Worm (Caenorhabditis elegans) whole organism, young adult: ENCODE measurements around the gene C44C10.3.

Source experiments
- B0035.1 ChIP-seq: sonication (generic microtip); optimal IDR thresholded peaks from 2 replicates; lab custom pipeline; 2016; ENCODE audit warnings: missing genetic modification characterization, mild to moderate bottlenecking, missing compliant biosample characterization, missing genotype, missing genetic modification reagents
- B0261.1 ChIP-seq: sonication (generic microtip); optimal IDR thresholded peaks from 2 replicates; lab custom pipeline; 2016; ENCODE audit warnings: mild to moderate bottlenecking, missing genetic modification characterization, moderate library complexity, missing compliant biosample characterization
- B0336.3 ChIP-seq: fragments of 200-800 bp; sonication (Bioruptor generic); IDR thresholded peaks from 2 replicates; pipeline ENCODE4 v1.3.6; 2022; ENCODE audit warnings: missing genetic modification characterization, missing compliant biosample characterization
- F33H1.4 ChIP-seq: fragments of 200-800 bp; sonication (Bioruptor generic); IDR thresholded peaks from 2 replicates; pipeline ENCODE4 v1.3.6; 2022; ENCODE audit warnings: missing genetic modification reagents, missing genetic modification characterization, missing compliant biosample characterization
- K11D2.4 ChIP-seq: fragments of 200-800 bp; sonication (Bioruptor generic); IDR thresholded peaks from 2 replicates; pipeline ENCODE4 v1.3.6; 2022; ENCODE audit warnings: missing genetic modification reagents, missing genetic modification characterization, missing compliant biosample characterization
- akir-1 ChIP-seq: fragments of 200-800 bp; sonication (Bioruptor generic); optimal IDR thresholded peaks from 2 replicates; lab custom pipeline; 2018; ENCODE audit warnings: mild to moderate bottlenecking, missing genetic modification characterization, moderate library complexity, missing compliant biosample characterization
- atf-7 ChIP-seq: sonication (generic microtip); optimal IDR thresholded peaks from 2 replicates; lab custom pipeline; 2017; ENCODE audit warnings: mild to moderate bottlenecking, missing genetic modification characterization, missing compliant biosample characterization
- attf-3 ChIP-seq: fragments of 200-800 bp; sonication (Bioruptor generic); conservative IDR thresholded peaks from 2 replicates; pipeline ENCODE4 v1.3.6; 2022; ENCODE audit warnings: missing genetic modification reagents, missing genetic modification characterization, missing compliant biosample characterization
- bed-2 ChIP-seq: fragments of 200-800 bp; sonication (Bioruptor generic); IDR thresholded peaks from 2 replicates; pipeline ENCODE4 v1.3.6; 2022; ENCODE audit warnings: missing genetic modification reagents, missing genetic modification characterization, missing compliant biosample characterization
- ccch-3 ChIP-seq: fragments of 200-800 bp; sonication (Bioruptor generic); optimal IDR thresholded peaks from 2 replicates; lab custom pipeline; 2018; ENCODE audit warnings: mild to moderate bottlenecking, missing genetic modification characterization, missing compliant biosample characterization
- cebp-1 ChIP-seq, 2 experiments: fragments of 200-800 bp in 1 of 2; sonication (Bioruptor generic) in 1 of 2; sonication (generic microtip) in 1 of 2; IDR thresholded peaks in 1 of 2; optimal IDR thresholded peaks in 1 of 2; 2 replicates each; pipeline versions ENCODE4 v1.3.6 to Lab custom; 2017 to 2022; ENCODE audit warnings: missing compliant biosample characterization in 2 of 2, missing genetic modification characterization in 2 of 2, mild to moderate bottlenecking in 1 of 2, missing genetic modification reagents in 1 of 2, moderate library complexity in 1 of 2
- ceh-100 ChIP-seq: fragments of 200-800 bp; sonication (Bioruptor generic); IDR thresholded peaks from 2 replicates; pipeline ENCODE4 v1.3.6; 2022; ENCODE audit warnings: missing genetic modification reagents, missing genetic modification characterization, missing compliant biosample characterization
- ceh-27 ChIP-seq: fragments of 200-800 bp; sonication (Bioruptor generic); optimal IDR thresholded peaks from 2 replicates; lab custom pipeline; 2018; ENCODE audit warnings: mild to moderate bottlenecking, missing genetic modification characterization, moderate library complexity, missing compliant biosample characterization
- ceh-40 ChIP-seq: fragments of 200-800 bp; sonication (Bioruptor generic); IDR thresholded peaks from 2 replicates; pipeline ENCODE4 v1.3.6; 2022; ENCODE audit warnings: missing genetic modification characterization, missing compliant biosample characterization
- ceh-79 ChIP-seq: sonication (generic microtip); optimal IDR thresholded peaks from 2 replicates; lab custom pipeline; 2017; ENCODE audit warnings: mild to moderate bottlenecking, missing genetic modification characterization, missing compliant biosample characterization
- dox-1 ChIP-seq: fragments of 200-800 bp; sonication (Bioruptor generic); IDR thresholded peaks from 2 replicates; pipeline ENCODE4 v1.3.6; 2022; ENCODE audit warnings: missing genetic modification reagents, missing genetic modification characterization, missing compliant biosample characterization
- efl-1 ChIP-seq: fragments of 150-350 bp; optimal IDR thresholded peaks from 2 replicates; lab custom pipeline; 2014; ENCODE audit warnings: missing biosample characterization, missing genetic modification reagents, missing genetic modification characterization
- egl-44 ChIP-seq: fragments of 200-800 bp; sonication (Bioruptor generic); IDR thresholded peaks from 2 replicates; pipeline ENCODE4 v1.3.6; 2022; ENCODE audit warnings: missing genetic modification reagents, missing genetic modification characterization, missing compliant biosample characterization
- egrh-3 ChIP-seq: fragments of 200-800 bp; sonication (Bioruptor generic); IDR thresholded peaks from 2 replicates; pipeline ENCODE4 v1.3.6; 2022; ENCODE audit warnings: missing genetic modification reagents, missing genetic modification characterization, missing compliant biosample characterization
- ets-4 ChIP-seq: fragments of 200-800 bp; sonication (Bioruptor generic); optimal IDR thresholded peaks from 2 replicates; lab custom pipeline; 2018; ENCODE audit warnings: mild to moderate bottlenecking, missing genetic modification characterization, missing compliant biosample characterization
- hlh-12 ChIP-seq: sonication (generic microtip); optimal IDR thresholded peaks from 2 replicates; lab custom pipeline; 2016; ENCODE audit warnings: missing genetic modification characterization, missing compliant biosample characterization
- hrde-1 ChIP-seq: sonication (generic microtip); optimal IDR thresholded peaks from 2 replicates; lab custom pipeline; 2016; ENCODE audit warnings: missing genetic modification characterization, mild to moderate bottlenecking, missing compliant biosample characterization, moderate library complexity, missing genotype, missing genetic modification reagents, borderline replicate concordance
- let-607 ChIP-seq, 2 experiments: fragments of 200-800 bp in 1 of 2; sonication (Bioruptor generic) in 1 of 2; sonication (generic microtip) in 1 of 2; optimal IDR thresholded peaks; 2 replicates each; lab custom pipeline; 2016 to 2018; ENCODE audit warnings: mild to moderate bottlenecking in 2 of 2, missing compliant biosample characterization in 2 of 2, missing genetic modification characterization in 2 of 2, moderate library complexity in 2 of 2, missing genotype in 1 of 2
- lin-26 ChIP-seq: fragments of 200-800 bp; sonication (Bioruptor generic); IDR thresholded peaks from 2 replicates; pipeline ENCODE4 v1.3.6; 2022; ENCODE audit warnings: missing genetic modification reagents, missing genetic modification characterization, missing compliant biosample characterization
- lin-54 ChIP-seq: fragments of 200-800 bp; sonication (Bioruptor generic); optimal IDR thresholded peaks from 2 replicates; lab custom pipeline; 2018; ENCODE audit warnings: mild to moderate bottlenecking, missing genetic modification characterization, missing compliant biosample characterization
- madf-10 ChIP-seq: sonication (generic microtip); optimal IDR thresholded peaks from 2 replicates; lab custom pipeline; 2016; ENCODE audit warnings: mild to moderate bottlenecking, missing genetic modification characterization, missing compliant biosample characterization
- madf-6 ChIP-seq: fragments of 200-800 bp; sonication (Bioruptor generic); IDR thresholded peaks from 2 replicates; pipeline ENCODE4 v1.3.6; 2022; ENCODE audit warnings: missing genetic modification reagents, missing genetic modification characterization, missing compliant biosample characterization
- madf-8 ChIP-seq: fragments of 200-800 bp; sonication (Bioruptor generic); conservative IDR thresholded peaks from 2 replicates; pipeline ENCODE4 v1.3.6; 2022; ENCODE audit warnings: missing genetic modification reagents, missing genetic modification characterization, missing compliant biosample characterization
- mcd-1 ChIP-seq: fragments of 200-800 bp; sonication (Bioruptor generic); IDR thresholded peaks from 2 replicates; pipeline ENCODE4 v1.3.6; 2022; ENCODE audit warnings: missing genetic modification reagents, missing genetic modification characterization, missing compliant biosample characterization
- nfyb-1 ChIP-seq: fragments of 200-800 bp; sonication (Bioruptor generic); IDR thresholded peaks from 2 replicates; pipeline ENCODE4 v1.3.6; 2022; ENCODE audit warnings: missing genetic modification reagents, missing genetic modification characterization, missing compliant biosample characterization
- nhr-120 ChIP-seq: fragments of 200-800 bp; sonication (Bioruptor generic); IDR thresholded peaks from 2 replicates; pipeline ENCODE4 v1.3.6; 2022; ENCODE audit warnings: missing genetic modification characterization, missing compliant biosample characterization
- nhr-179 ChIP-seq: sonication (generic microtip); optimal IDR thresholded peaks from 2 replicates; lab custom pipeline; 2016; ENCODE audit warnings: mild to moderate bottlenecking, missing genetic modification characterization, missing compliant biosample characterization
- nhr-80 ChIP-seq: sonication (generic microtip); optimal IDR thresholded peaks from 2 replicates; lab custom pipeline; 2016; ENCODE audit warnings: missing genetic modification characterization, missing compliant biosample characterization
- sdz-38 ChIP-seq: sonication (generic microtip); optimal IDR thresholded peaks from 2 replicates; lab custom pipeline; 2016; ENCODE audit warnings: missing genotype, missing genetic modification characterization, missing compliant biosample characterization
- sptf-2 ChIP-seq: fragments of 200-800 bp; sonication (Bioruptor generic); optimal IDR thresholded peaks from 2 replicates; lab custom pipeline; 2018; ENCODE audit warnings: mild to moderate bottlenecking, missing genetic modification characterization, missing compliant biosample characterization
- tlf-1 ChIP-seq: fragments of 200-800 bp; sonication (Bioruptor generic); optimal IDR thresholded peaks from 2 replicates; lab custom pipeline; 2018; ENCODE audit warnings: mild to moderate bottlenecking, missing genetic modification characterization, missing compliant biosample characterization
- unc-130 ChIP-seq: sonication (generic microtip); optimal IDR thresholded peaks from 2 replicates; lab custom pipeline; 2016; ENCODE audit warnings: missing genetic modification reagents, missing genetic modification characterization, missing compliant biosample characterization
- unc-62 ChIP-seq: fragments of 150-350 bp; optimal IDR thresholded peaks from 2 replicates; lab custom pipeline; 2014; ENCODE audit warnings: missing biosample characterization, missing genetic modification reagents, missing genetic modification characterization
- xnd-1 ChIP-seq: sonication (generic microtip); optimal IDR thresholded peaks from 2 replicates; lab custom pipeline; 2016; ENCODE audit warnings: missing genotype, missing genetic modification reagents, missing genetic modification characterization, missing compliant biosample characterization
- zfh-2 ChIP-seq: fragments of 200-800 bp; sonication (Bioruptor generic); conservative IDR thresholded peaks from 2 replicates; pipeline ENCODE4 v1.3.6; 2022; ENCODE audit warnings: missing genetic modification reagents, missing genetic modification characterization, missing compliant biosample characterization
- ztf-22 ChIP-seq: fragments of 200-800 bp; sonication (Bioruptor generic); optimal IDR thresholded peaks from 2 replicates; lab custom pipeline; 2018; ENCODE audit warnings: mild to moderate bottlenecking, missing genetic modification characterization, moderate library complexity, missing compliant biosample characterization
- ztf-25 ChIP-seq: fragments of 200-800 bp; sonication (Bioruptor generic); IDR thresholded peaks from 2 replicates; pipeline ENCODE4 v1.3.6; 2022; ENCODE audit warnings: missing genetic modification reagents, missing genetic modification characterization, missing compliant biosample characterization

Gene C44C10.3

DNA sequence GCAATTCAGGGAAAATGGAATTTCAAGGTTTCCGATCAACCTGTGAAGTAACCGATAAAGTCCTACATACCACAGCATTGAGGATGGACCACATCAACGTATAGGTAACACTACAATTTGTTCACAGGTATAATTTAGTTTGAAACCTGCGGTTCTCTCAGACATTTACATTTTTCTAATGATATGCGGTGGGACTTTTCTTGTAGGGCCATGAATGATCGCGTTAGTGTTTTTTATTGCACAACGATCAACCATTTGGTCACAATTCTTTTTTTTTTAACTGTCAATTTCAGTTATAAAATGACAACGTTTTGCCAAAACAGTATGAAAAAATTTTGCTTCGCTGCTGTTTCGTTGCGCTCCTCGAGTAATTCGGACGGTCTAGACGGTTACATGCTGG lies 5.6 kb upstream of the C44C10.3 start, which contains the start of gene C44C10.12:
TSS of gene C44C10.12 (plus strand) at position 301 of the 400 bp plus-strand sequence.
- no peak for TF ChIP-seq tlf-1 (GFP tag; lab: Kevin White, UChicago)
- TF ChIP-seq ccch-3 (GFP tag; lab: Kevin White, UChicago): no peak
- no peak for TF ChIP-seq B0035.1 (tag; lab: Kevin White, UChicago)

DNA sequence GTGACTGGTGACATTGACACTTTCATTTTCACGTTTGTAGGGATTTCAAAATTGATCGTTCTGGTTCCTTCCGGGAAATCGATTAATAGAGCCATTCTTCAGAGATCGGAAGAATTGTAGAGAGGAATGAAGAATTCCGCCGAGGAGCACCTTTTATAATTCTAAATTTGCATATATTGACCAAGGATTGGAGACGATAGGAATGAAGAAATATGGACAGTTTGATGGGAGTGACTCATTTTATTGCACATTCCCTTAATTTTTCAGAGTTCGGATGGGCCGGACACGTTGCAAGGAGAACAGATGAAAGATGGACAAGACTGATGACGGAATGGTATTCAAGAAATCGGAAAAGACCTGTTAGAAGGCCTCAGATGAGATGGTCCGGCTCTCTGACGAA lies 2.1 kb upstream of the C44C10.3 start, which contains the start of gene C44C10.15:
TSS of gene C44C10.15 (minus strand) at position 101 of the 400 bp plus-strand sequence.
- no peak for TF ChIP-seq nhr-179 (tag; lab: Kevin White, UChicago)
- no peak for TF ChIP-seq sptf-2 (GFP tag; lab: Kevin White, UChicago)
- no peak for TF ChIP-seq B0035.1 (tag; lab: Kevin White, UChicago)
- TF ChIP-seq nhr-120 (GFP tag; lab: Robert Waterston, UW): no peak
- no peak for TF ChIP-seq efl-1 (GFP tag; lab: Kevin White, UChicago)
- TF ChIP-seq lin-54 (GFP tag; lab: Kevin White, UChicago): no peak
- no peak for TF ChIP-seq F33H1.4 (GFP tag; lab: Robert Waterston, UW)

DNA sequence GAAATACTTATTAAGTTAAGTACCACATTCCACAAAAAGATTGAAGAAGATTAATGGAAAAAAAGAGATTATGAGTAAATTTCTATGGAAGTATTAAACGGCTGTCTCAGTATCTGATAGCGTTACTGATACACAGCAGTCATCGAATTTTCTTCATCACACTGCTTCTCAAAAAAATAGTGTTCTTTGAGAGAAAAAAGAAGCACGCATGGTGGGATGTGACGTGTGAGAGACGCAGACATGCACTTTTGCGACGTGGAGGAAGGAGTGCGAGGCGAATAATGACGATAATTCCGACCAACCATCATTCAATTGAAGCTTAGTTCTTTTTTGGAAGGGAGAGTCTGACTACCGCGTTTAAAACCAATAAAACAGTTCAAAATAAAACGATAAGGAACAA lies 7.9 kb downstream of the C44C10.3 start, which contains the start of gene C44C10.11:
TSS of gene C44C10.11 (minus strand) at position 115 of the 400 bp plus-strand sequence.
- TF ChIP-seq attf-3 (GFP tag; lab: Robert Waterston, UW): no peak
- peak; percentile 75 for TF ChIP-seq atf-7
- TF ChIP-seq nhr-80 (tag; lab: Kevin White, UChicago): peak; percentile 99
- peak; percentile 88 to 91 for TF ChIP-seq let-607 (tag; optimal IDR thresholded peaks at IDR 0.05; lab: Kevin White, UChicago)
- TF ChIP-seq dox-1: no peak
- peak; percentile 80 for TF ChIP-seq ets-4 (GFP tag; lab: Kevin White, UChicago)
- no peak for TF ChIP-seq lin-26 (GFP tag; lab: Robert Waterston, UW)
- TF ChIP-seq unc-62 (GFP tag; lab: Kevin White, UChicago): peak; percentile 49

DNA sequence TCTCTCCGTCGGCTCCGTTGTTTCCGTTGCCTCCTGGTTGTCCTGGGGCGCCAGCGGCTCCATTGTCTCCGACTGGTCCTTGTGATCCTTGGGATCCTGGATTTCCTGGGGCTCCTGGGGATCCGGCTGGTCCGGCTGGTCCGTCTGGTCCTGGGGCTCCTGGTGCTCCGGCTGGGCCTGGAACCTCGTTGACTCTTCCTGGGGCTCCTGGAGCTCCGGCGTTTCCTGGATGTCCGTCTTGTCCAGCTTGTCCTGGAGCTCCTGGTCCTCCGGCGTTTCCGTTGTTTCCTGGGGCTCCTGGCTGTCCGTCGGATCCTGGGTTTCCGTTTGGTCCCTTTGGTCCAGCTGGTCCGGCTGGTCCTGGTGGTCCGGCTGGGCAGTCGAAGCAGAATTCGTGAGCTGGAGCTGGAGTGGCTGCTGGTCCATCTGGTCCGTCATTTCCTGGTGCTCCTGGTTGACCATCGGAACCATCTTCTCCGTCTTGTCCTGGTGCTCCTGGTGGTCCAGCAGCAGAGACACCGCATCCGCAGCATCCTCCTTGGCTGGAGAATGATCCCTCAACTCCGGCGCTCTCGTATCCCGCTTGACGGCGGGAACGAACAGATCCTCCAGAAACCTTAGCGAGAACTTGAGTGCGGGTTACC lies 9.2 kb downstream of the C44C10.3 start:
- TF ChIP-seq hlh-12 (tag; lab: Kevin White, UChicago) (no peak), B0336.3 (GFP tag; lab: Robert Waterston, UW) (no peak), nfyb-1 (0 out of 2 replicates have a peak, but pooled peaks have one; percentile 17), xnd-1 (tag; lab: Kevin White, UChicago) (no peak), cebp-1 (GFP tag; IDR thresholded peaks at IDR 0.05; lab: Robert Waterston, UW) (no peak), cebp-1 (tag; optimal IDR thresholded peaks at IDR 0.05; lab: Kevin White, UChicago) (no peak), hrde-1 (tag; lab: Kevin White, UChicago) (no peak), unc-130 (GFP tag; lab: Kevin White, UChicago) (no peak), mcd-1 (GFP tag; lab: Robert Waterston, UW) (no peak), bed-2 (no peak), ztf-22 (GFP tag; lab: Kevin White, UChicago) (no peak), ceh-100 (GFP tag; lab: Robert Waterston, UW) (no peak), tlf-1 (GFP tag; lab: Kevin White, UChicago) (no peak), F33H1.4 (GFP tag; lab: Robert Waterston, UW) (no peak), dox-1 (no peak), ceh-27 (GFP tag; lab: Kevin White, UChicago) (no peak), B0261.1 (no peak), K11D2.4 (no peak), madf-8 (GFP tag; lab: Robert Waterston, UW) (no peak), egl-44 (GFP tag; lab: Robert Waterston, UW) (no peak), zfh-2 (GFP tag; lab: Robert Waterston, UW) (peak; percentile 90), egrh-3 (GFP tag; lab: Robert Waterston, UW) (peak; percentile 95), ceh-40 (GFP tag; lab: Robert Waterston, UW) (no peak), ceh-79 (no peak), ztf-25 (GFP tag; lab: Robert Waterston, UW) (0 out of 2 replicates have a peak, but pooled peaks have one; percentile 13), akir-1 (GFP tag; lab: Kevin White, UChicago) (no peak), madf-6 (GFP tag; lab: Robert Waterston, UW) (no peak), madf-10 (no peak), sdz-38 (tag; lab: Kevin White, UChicago) (no peak)
